Worm (Caenorhabditis elegans) whole organism, late embryonic: ENCODE results near the gene C01G10.5.

ENCODE experiments used
- ama-1 ChIP-seq: fragments of 150-350 bp; optimal IDR thresholded peaks from 2 replicates; lab custom pipeline; 2014
- ceh-2 ChIP-seq: sonication (generic microtip); optimal IDR thresholded peaks from 2 replicates; lab custom pipeline; 2016; ENCODE audit warnings: missing genotype, missing genetic modification characterization, missing compliant biosample characterization
- ceh-9 ChIP-seq: sonication (generic microtip); optimal IDR thresholded peaks from 2 replicates; lab custom pipeline; 2016; ENCODE audit warnings: mild to moderate bottlenecking, missing genetic modification characterization, inconsistent platforms, missing compliant biosample characterization
- fax-1 ChIP-seq: sonication (generic microtip); optimal IDR thresholded peaks from 2 replicates; lab custom pipeline; 2016; ENCODE audit warnings: missing genotype, missing genetic modification characterization, missing compliant biosample characterization
- fkh-10 ChIP-seq: fragments of 150-350 bp; optimal IDR thresholded peaks from 2 replicates; lab custom pipeline; 2014; ENCODE audit warnings: missing biosample characterization, missing genetic modification reagents, missing genetic modification characterization
- hlh-13 ChIP-seq: fragments of 200-800 bp; sonication (Bioruptor generic); optimal IDR thresholded peaks from 2 replicates; lab custom pipeline; 2018; ENCODE audit warnings: mild to moderate bottlenecking, missing genetic modification characterization, missing compliant biosample characterization
- nfya-1 ChIP-seq: sonication (generic microtip); optimal IDR thresholded peaks from 2 replicates; lab custom pipeline; 2017; ENCODE audit warnings: missing genetic modification characterization, mild to moderate bottlenecking, missing compliant biosample characterization, antibody characterized with exemption, moderate library complexity
- nhr-11 ChIP-seq: fragments of 150-350 bp; optimal IDR thresholded peaks from 2 replicates; lab custom pipeline; 2014; ENCODE audit warnings: missing biosample characterization, missing genetic modification characterization
- odd-2 ChIP-seq: sonication (generic microtip); optimal IDR thresholded peaks from 2 replicates; lab custom pipeline; 2017; ENCODE audit warnings: antibody characterized with exemption, mild to moderate bottlenecking, missing genetic modification characterization, missing compliant biosample characterization
- pag-3 ChIP-seq: sonication (generic microtip); optimal IDR thresholded peaks from 2 replicates; lab custom pipeline; 2016; ENCODE audit warnings: missing compliant biosample characterization, missing genetic modification characterization, borderline replicate concordance

- TF ChIP-seq fkh-10: no peak
- no peak for TF ChIP-seq fax-1 (tag; lab: Kevin White, UChicago)
- TF ChIP-seq pag-3 (tag; lab: Kevin White, UChicago): no peak
- no peak for TF ChIP-seq ama-1
- TF ChIP-seq ceh-2 (tag; lab: Kevin White, UChicago): no peak
- no peak for TF ChIP-seq nfya-1 (tag; lab: Kevin White, UChicago)
- no peak for TF ChIP-seq odd-2 (tag; lab: Kevin White, UChicago)
- no peak for TF ChIP-seq hlh-13 (GFP tag; lab: Kevin White, UChicago)
- TF ChIP-seq ceh-9: no peak
- no peak for TF ChIP-seq nhr-11 (tag; lab: Kevin White, UChicago)
These were observed 10.8 kb downstream of the C01G10.5 start for ce11 chrV:15078560-15078959.
